Fruit fly (Drosophila melanogaster): ENCODE measurements around the gene CG4004.
A peak's percentile ranks its signal among the peaks of the same experiment; 100 is the strongest.

The CG4004 gene

dm6 chrX:12759162-12759561 lies 15.2 kb downstream of the CG4004 start:
- TF ChIP-seq CG17801 (GFP tag; optimal IDR thresholded peaks at IDR 0.05; ENCODE audit: partially characterized antibody): no peak

- TF ChIP-seq CG17801 (GFP tag; optimal IDR thresholded peaks at IDR 0.05; ENCODE audit: partially characterized antibody): no peak
Measured at dm6 chrX:12760466-12761133, 16.6 kb downstream of the CG4004 start, which contains the start of gene Paics. Paics (minus strand) TSS chrX:12760617.

dm6 chrX:12763467-12763866 lies 19.5 kb downstream of the CG4004 start, which contains the start of gene pira:
pira (minus strand) TSS chrX:12763611.
- no peak for TF ChIP-seq CG17801 (GFP tag; optimal IDR thresholded peaks at IDR 0.05; ENCODE audit: partially characterized antibody)

- no peak for TF ChIP-seq CG17801 (GFP tag; optimal IDR thresholded peaks at IDR 0.05; ENCODE audit: partially characterized antibody)
Measured at dm6 chrX:12764640-12765039, 20.6 kb downstream of the CG4004 start.

- TF ChIP-seq CG17801 (GFP tag; optimal IDR thresholded peaks at IDR 0.05; ENCODE audit: partially characterized antibody): no peak
Measured at dm6 chrX:12765076-12765475, 21.1 kb downstream of the CG4004 start, which contains the start of gene Agpat1. Agpat1 (plus strand) TSS chrX:12765266.

dm6 chrX:12765736-12766135 lies 21.7 kb downstream of the CG4004 start:
- TF ChIP-seq CG17801 (GFP tag; optimal IDR thresholded peaks at IDR 0.05; ENCODE audit: partially characterized antibody): peak; percentile 50

- no peak for TF ChIP-seq CG17801 (GFP tag; optimal IDR thresholded peaks at IDR 0.05; ENCODE audit: partially characterized antibody)
Measured at dm6 chrX:12766286-12766685, 22.3 kb downstream of the CG4004 start.

- TF ChIP-seq CG17801 (GFP tag; optimal IDR thresholded peaks at IDR 0.05; ENCODE audit: partially characterized antibody): no peak
Measured at dm6 chrX:12777195-12777594, 33.2 kb downstream of the CG4004 start.

- TF ChIP-seq CG17801 (GFP tag; optimal IDR thresholded peaks at IDR 0.05; ENCODE audit: partially characterized antibody): no peak
Measured at dm6 chrX:12777763-12778408, 33.9 kb downstream of the CG4004 start.

- TF ChIP-seq CG17801 (GFP tag; optimal IDR thresholded peaks at IDR 0.05; ENCODE audit: partially characterized antibody): no peak
Measured at dm6 chrX:12784690-12785441, 40.9 kb downstream of the CG4004 start, which contains the start of gene CG32647. CG32647 (minus strand) TSS chrX:12784958.
